Worm (Caenorhabditis elegans) whole organism, young adult: Measurements from ENCODE around the gene K04C2.7.

ENCODE experiments used
- B0019.2 ChIP-seq: fragments of 200-800 bp; sonication (Bioruptor generic); conservative IDR thresholded peaks from 2 replicates; pipeline ENCODE4 v1.3.6; 2022; ENCODE audit warnings: missing genetic modification reagents, missing genetic modification characterization, missing compliant biosample characterization
- C06A6.2 ChIP-seq: fragments of 200-800 bp; sonication (Bioruptor generic); conservative IDR thresholded peaks from 2 replicates; pipeline ENCODE4 v1.3.6; 2022; ENCODE audit warnings: missing genetic modification characterization, missing compliant biosample characterization
- C17E4.6 ChIP-seq: fragments of 200-800 bp; sonication (Bioruptor generic); IDR thresholded peaks from 2 replicates; pipeline ENCODE4 v1.3.6; 2022; ENCODE audit warnings: missing genetic modification reagents, missing genetic modification characterization, missing compliant biosample characterization
- F23B12.7 ChIP-seq: sonication (generic microtip); optimal IDR thresholded peaks from 2 replicates; lab custom pipeline; 2017; ENCODE audit warnings: missing genetic modification characterization, mild to moderate bottlenecking, missing compliant biosample characterization, antibody characterized with exemption, moderate library complexity; ENCODE audit not compliant: insufficient read depth
- F57C9.4 ChIP-seq: sonication (generic microtip); optimal IDR thresholded peaks from 2 replicates; lab custom pipeline; 2017; ENCODE audit warnings: mild to moderate bottlenecking, missing genetic modification characterization, missing compliant biosample characterization
- K11D2.4 ChIP-seq: fragments of 200-800 bp; sonication (Bioruptor generic); IDR thresholded peaks from 2 replicates; pipeline ENCODE4 v1.3.6; 2022; ENCODE audit warnings: missing genetic modification reagents, missing genetic modification characterization, missing compliant biosample characterization
- K12H6.12 ChIP-seq: fragments of 200-800 bp; sonication (Bioruptor generic); optimal IDR thresholded peaks from 2 replicates; lab custom pipeline; 2018; ENCODE audit warnings: mild to moderate bottlenecking, missing genetic modification characterization, missing compliant biosample characterization
- T26A5.8 ChIP-seq: sonication (generic microtip); optimal IDR thresholded peaks from 2 replicates; lab custom pipeline; 2016; ENCODE audit warnings: missing genetic modification characterization, missing compliant biosample characterization
- akir-1 ChIP-seq: fragments of 200-800 bp; sonication (Bioruptor generic); optimal IDR thresholded peaks from 2 replicates; lab custom pipeline; 2018; ENCODE audit warnings: mild to moderate bottlenecking, missing genetic modification characterization, moderate library complexity, missing compliant biosample characterization
- attf-6 ChIP-seq: fragments of 200-800 bp; sonication (Bioruptor generic); IDR thresholded peaks from 2 replicates; pipeline ENCODE4 v1.3.6; 2022; ENCODE audit warnings: missing genetic modification reagents, missing genetic modification characterization, missing compliant biosample characterization
- cebp-1 ChIP-seq, 2 experiments: fragments of 200-800 bp in 1 of 2; sonication (Bioruptor generic) in 1 of 2; sonication (generic microtip) in 1 of 2; IDR thresholded peaks in 1 of 2; optimal IDR thresholded peaks in 1 of 2; 2 replicates each; pipeline versions ENCODE4 v1.3.6 to Lab custom; 2017 to 2022; ENCODE audit warnings: missing compliant biosample characterization in 2 of 2, missing genetic modification characterization in 2 of 2, mild to moderate bottlenecking in 1 of 2, missing genetic modification reagents in 1 of 2, moderate library complexity in 1 of 2
- ceh-91 ChIP-seq: fragments of 200-800 bp; sonication (Bioruptor generic); IDR thresholded peaks from 2 replicates; pipeline ENCODE4 v1.3.6; 2022; ENCODE audit warnings: missing genetic modification reagents, missing genetic modification characterization, missing compliant biosample characterization
- die-1 ChIP-seq: sonication (generic microtip); optimal IDR thresholded peaks from 2 replicates; lab custom pipeline; 2016; ENCODE audit warnings: missing genotype, mild to moderate bottlenecking, missing genetic modification characterization, missing compliant biosample characterization
- dox-1 ChIP-seq: fragments of 200-800 bp; sonication (Bioruptor generic); IDR thresholded peaks from 2 replicates; pipeline ENCODE4 v1.3.6; 2022; ENCODE audit warnings: missing genetic modification reagents, missing genetic modification characterization, missing compliant biosample characterization
- ets-4 ChIP-seq: fragments of 200-800 bp; sonication (Bioruptor generic); optimal IDR thresholded peaks from 2 replicates; lab custom pipeline; 2018; ENCODE audit warnings: mild to moderate bottlenecking, missing genetic modification characterization, missing compliant biosample characterization
- hmg-1.2 ChIP-seq: fragments of 200-800 bp; sonication (Bioruptor generic); IDR thresholded peaks from 2 replicates; pipeline ENCODE4 v1.3.6; 2022; ENCODE audit warnings: missing genetic modification reagents, missing genetic modification characterization, missing compliant biosample characterization
- hsf-1 ChIP-seq: fragments of 200-800 bp; sonication (Bioruptor generic); IDR thresholded peaks from 2 replicates; pipeline ENCODE4 v1.3.6; 2022; ENCODE audit warnings: missing genetic modification reagents, missing genetic modification characterization, missing compliant biosample characterization
- lag-1 ChIP-seq: fragments of 200-800 bp; sonication (Bioruptor generic); IDR thresholded peaks from 2 replicates; pipeline ENCODE4 v1.3.6; 2022; ENCODE audit warnings: missing genetic modification reagents, missing genetic modification characterization, missing compliant biosample characterization
- let-526 ChIP-seq: fragments of 200-800 bp; sonication (Bioruptor generic); IDR thresholded peaks from 2 replicates; pipeline ENCODE4 v1.3.6; 2022; ENCODE audit warnings: missing genetic modification reagents, missing genetic modification characterization, missing compliant biosample characterization
- lin-26 ChIP-seq: fragments of 200-800 bp; sonication (Bioruptor generic); IDR thresholded peaks from 2 replicates; pipeline ENCODE4 v1.3.6; 2022; ENCODE audit warnings: missing genetic modification reagents, missing genetic modification characterization, missing compliant biosample characterization
- lin-35 ChIP-seq, 3 experiments: fragments of 150-350 bp in 2 of 3; sonication (generic microtip) in 1 of 3; optimal IDR thresholded peaks; 2 replicates each; lab custom pipeline; 2014 to 2018; ENCODE audit warnings: missing biosample characterization in 3 of 3, missing genetic modification characterization in 3 of 3, missing genetic modification reagents in 3 of 3
- lin-40 ChIP-seq: sonication (generic microtip); optimal IDR thresholded peaks from 2 replicates; lab custom pipeline; 2016; ENCODE audit warnings: missing genetic modification characterization, mild to moderate bottlenecking, missing compliant biosample characterization, missing genotype, missing genetic modification reagents
- lsl-1 ChIP-seq: fragments of 200-800 bp; sonication (Bioruptor generic); optimal IDR thresholded peaks from 2 replicates; lab custom pipeline; 2018; ENCODE audit warnings: mild to moderate bottlenecking, missing genetic modification characterization, moderate library complexity, missing compliant biosample characterization
- madf-10 ChIP-seq: sonication (generic microtip); optimal IDR thresholded peaks from 2 replicates; lab custom pipeline; 2016; ENCODE audit warnings: mild to moderate bottlenecking, missing genetic modification characterization, missing compliant biosample characterization
- madf-6 ChIP-seq: fragments of 200-800 bp; sonication (Bioruptor generic); IDR thresholded peaks from 2 replicates; pipeline ENCODE4 v1.3.6; 2022; ENCODE audit warnings: missing genetic modification reagents, missing genetic modification characterization, missing compliant biosample characterization
- madf-8 ChIP-seq: fragments of 200-800 bp; sonication (Bioruptor generic); conservative IDR thresholded peaks from 2 replicates; pipeline ENCODE4 v1.3.6; 2022; ENCODE audit warnings: missing genetic modification reagents, missing genetic modification characterization, missing compliant biosample characterization
- mxl-1 ChIP-seq: sonication (generic microtip); optimal IDR thresholded peaks from 2 replicates; lab custom pipeline; 2016; ENCODE audit warnings: missing genetic modification characterization, missing compliant biosample characterization
- nhr-179 ChIP-seq: sonication (generic microtip); optimal IDR thresholded peaks from 2 replicates; lab custom pipeline; 2016; ENCODE audit warnings: mild to moderate bottlenecking, missing genetic modification characterization, missing compliant biosample characterization
- nhr-27 ChIP-seq: fragments of 200-800 bp; sonication (Bioruptor generic); optimal IDR thresholded peaks from 2 replicates; lab custom pipeline; 2018; ENCODE audit warnings: mild to moderate bottlenecking, missing genetic modification characterization, moderate library complexity, missing compliant biosample characterization
- nhr-90 ChIP-seq: sonication (generic microtip); optimal IDR thresholded peaks from 2 replicates; lab custom pipeline; 2016; ENCODE audit warnings: missing genotype, mild to moderate bottlenecking, missing genetic modification characterization, missing compliant biosample characterization
- rcor-1 ChIP-seq: fragments of 200-800 bp; sonication (Bioruptor generic); IDR thresholded peaks from 2 replicates; pipeline ENCODE4 v1.3.6; 2022; ENCODE audit warnings: missing genetic modification reagents, missing genetic modification characterization, missing compliant biosample characterization
- rpc-1 ChIP-seq, 2 experiments: fragments of 150-350 bp in 1 of 2; sonication (generic microtip) in 1 of 2; optimal IDR thresholded peaks; 2 replicates each; lab custom pipeline; 2014 to 2018; ENCODE audit warnings: missing biosample characterization in 1 of 2, missing genetic modification characterization in 1 of 2, missing genetic modification reagents in 1 of 2, missing genotype in 1 of 2
- snpc-1.3 ChIP-seq: sonication (generic microtip); optimal IDR thresholded peaks from 2 replicates; lab custom pipeline; 2017; ENCODE audit warnings: missing genetic modification characterization, mild to moderate bottlenecking, missing compliant biosample characterization, antibody characterized with exemption, moderate library complexity, missing genotype, missing genetic modification reagents; ENCODE audit not compliant: insufficient read depth
- somi-1 ChIP-seq: fragments of 200-800 bp; sonication (Bioruptor generic); optimal IDR thresholded peaks from 2 replicates; lab custom pipeline; 2018; ENCODE audit warnings: mild to moderate bottlenecking, missing genetic modification characterization, missing compliant biosample characterization
- sptf-2 ChIP-seq: fragments of 200-800 bp; sonication (Bioruptor generic); optimal IDR thresholded peaks from 2 replicates; lab custom pipeline; 2018; ENCODE audit warnings: mild to moderate bottlenecking, missing genetic modification characterization, missing compliant biosample characterization
- tlf-1 ChIP-seq: fragments of 200-800 bp; sonication (Bioruptor generic); optimal IDR thresholded peaks from 2 replicates; lab custom pipeline; 2018; ENCODE audit warnings: mild to moderate bottlenecking, missing genetic modification characterization, missing compliant biosample characterization
- unc-130 ChIP-seq: sonication (generic microtip); optimal IDR thresholded peaks from 2 replicates; lab custom pipeline; 2016; ENCODE audit warnings: missing genetic modification reagents, missing genetic modification characterization, missing compliant biosample characterization

The K04C2.7 gene

DNA sequence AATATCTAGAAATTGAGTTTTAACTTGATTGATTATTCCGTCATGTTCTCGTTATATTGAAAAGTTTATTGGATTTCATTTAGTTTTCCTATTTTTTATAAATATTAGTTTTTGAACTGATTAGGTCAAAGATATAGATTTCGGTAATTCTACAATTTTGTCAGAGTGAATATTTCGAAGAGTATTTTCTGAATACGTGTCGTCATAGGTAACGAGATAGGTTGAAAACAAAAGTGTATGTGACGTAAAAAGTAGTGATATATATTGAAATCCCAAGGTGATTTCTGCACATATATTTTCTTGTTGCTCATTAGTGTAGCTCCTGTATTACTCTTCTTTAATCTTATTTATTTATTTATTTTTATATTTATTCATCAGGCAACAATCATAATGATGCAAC, at the start of gene K04C2.7:
Gene K04C2.7 (plus strand): TSS at position 301 of the 400 bp plus-strand sequence.
- no peak for TF ChIP-seq F23B12.7 (tag; lab: Kevin White, UChicago)
- no peak for TF ChIP-seq akir-1 (GFP tag; lab: Kevin White, UChicago)
- no peak for TF ChIP-seq lsl-1 (GFP tag; lab: Kevin White, UChicago)
- TF ChIP-seq mxl-1 (tag; lab: Kevin White, UChicago), result no peak
- TF ChIP-seq lin-35 (GFP tag; optimal IDR thresholded peaks at IDR 0.05; lab: Kevin White, UChicago), result no peak
- no peak for TF ChIP-seq madf-6 (GFP tag; lab: Robert Waterston, UW)
- no peak for TF ChIP-seq K12H6.12 (tag; lab: Kevin White, UChicago)
- no peak for TF ChIP-seq lin-26 (GFP tag; lab: Robert Waterston, UW)
- TF ChIP-seq unc-130, result no peak
- no peak for TF ChIP-seq nhr-179
- TF ChIP-seq K11D2.4 (GFP tag; lab: Robert Waterston, UW), result no peak
- TF ChIP-seq B0019.2 (GFP tag; lab: Robert Waterston, UW), result no peak
- no peak for TF ChIP-seq somi-1 (GFP tag; lab: Kevin White, UChicago)

DNA sequence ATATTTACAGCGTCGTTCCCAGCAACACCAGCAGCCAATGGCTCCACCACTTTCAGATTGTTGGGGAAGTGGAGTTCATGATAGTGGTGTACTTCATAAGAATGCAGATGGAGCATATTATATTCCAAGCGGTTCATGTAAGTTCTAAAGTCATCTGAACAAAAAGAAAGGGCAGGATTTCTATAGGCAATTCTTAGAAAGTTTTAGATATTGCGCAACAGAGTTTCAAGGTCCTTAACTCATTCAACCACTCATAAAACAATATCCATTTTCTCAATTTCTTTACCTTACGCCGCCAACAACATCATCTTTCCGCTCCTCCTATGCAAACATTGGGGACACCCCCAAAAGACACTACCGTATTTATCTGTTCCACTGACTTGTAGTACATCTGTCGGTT, 49.6 kb upstream of the K04C2.7 start:
- TF ChIP-seq unc-130 (no peak), C17E4.6 (no peak), F57C9.4 (no peak), lin-40 (tag; lab: Kevin White, UChicago) (no peak), tlf-1 (GFP tag; lab: Kevin White, UChicago) (no peak), somi-1 (GFP tag; lab: Kevin White, UChicago) (no peak), dox-1 (GFP tag; lab: Robert Waterston, UW) (no peak), rcor-1 (GFP tag; lab: Robert Waterston, UW) (no peak), C06A6.2 (GFP tag; lab: Robert Waterston, UW) (no peak), nhr-27 (tag; lab: Kevin White, UChicago) (no peak), K11D2.4 (GFP tag; lab: Robert Waterston, UW) (no peak), ceh-91 (GFP tag; lab: Robert Waterston, UW) (no peak)
- TF ChIP-seq, all 124 proteins: peak for 0

DNA sequence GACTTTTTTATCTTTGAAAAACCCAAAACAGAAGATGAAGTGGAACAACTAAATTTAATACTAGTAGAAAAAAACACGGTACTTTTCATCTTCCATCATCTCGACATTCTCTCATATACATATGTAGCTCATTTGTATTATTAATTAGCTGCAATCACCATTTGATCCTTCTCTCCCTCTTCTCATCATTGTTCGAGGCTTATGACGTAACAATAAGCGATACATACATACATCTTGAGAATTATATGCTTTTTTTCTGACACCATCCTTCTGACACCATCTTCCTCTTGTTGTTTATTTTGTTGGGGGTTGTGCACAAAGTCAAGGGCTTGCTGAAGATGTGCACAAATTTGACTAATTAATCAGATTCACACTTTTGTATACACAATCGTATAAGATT, 43.6 kb upstream of the K04C2.7 start:
- TF ChIP-seq nhr-179, result no peak
- TF ChIP-seq unc-130, result no peak
- TF ChIP-seq madf-10, result no peak
- TF ChIP-seq attf-6, result no peak
- TF ChIP-seq let-526 (GFP tag; lab: Robert Waterston, UW), result no peak
- no peak for TF ChIP-seq nhr-90 (tag; lab: Kevin White, UChicago)
- no peak for TF ChIP-seq lag-1 (GFP tag; lab: Robert Waterston, UW)
- no peak for TF ChIP-seq snpc-1.3 (tag; lab: Kevin White, UChicago)
- no peak for TF ChIP-seq rpc-1 (optimal IDR thresholded peaks at IDR 0.05; lab: Kevin White, UChicago)
- no peak for TF ChIP-seq rpc-1 (tag; optimal IDR thresholded peaks at IDR 0.05; lab: Kevin White, UChicago)
- TF ChIP-seq hsf-1 (GFP tag; lab: Robert Waterston, UW), result no peak
- TF ChIP-seq hmg-1.2 (GFP tag; lab: Robert Waterston, UW), result no peak
- TF ChIP-seq die-1 (tag; lab: Kevin White, UChicago), result no peak
- no peak for TF ChIP-seq sptf-2 (GFP tag; lab: Kevin White, UChicago)
- TF ChIP-seq madf-8 (GFP tag; lab: Robert Waterston, UW), result no peak
- no peak for TF ChIP-seq cebp-1 (GFP tag; IDR thresholded peaks at IDR 0.05; lab: Robert Waterston, UW)
- TF ChIP-seq cebp-1 (tag; optimal IDR thresholded peaks at IDR 0.05; lab: Kevin White, UChicago), result no peak
- no peak for TF ChIP-seq ets-4 (GFP tag; lab: Kevin White, UChicago)
- TF ChIP-seq T26A5.8, result no peak
